Fruit fly (Drosophila melanogaster) whole organism, larva: ENCODE data around the gene cmb.

Experiments used
- noc ChIP-seq: fragments of 200-800 bp; sonication (Bioruptor generic); optimal IDR thresholded peaks from 3 replicates; lab custom pipeline; 2019; ENCODE audit warnings: missing biosample characterization, mild to moderate bottlenecking, missing genetic modification characterization, moderate library complexity

The cmb gene

dm6 chr3L:13497720-13498355 is 55.4 kb downstream of the cmb start:
- no peak for TF ChIP-seq noc (tag; lab: Kevin White, UChicago)
